Fruit fly (Drosophila melanogaster) Kc167 (cell line): ENCODE results near the gene CG7728.

Experiments
- Myc ChIP-seq: fragments of >200 bp; optimal IDR thresholded peaks from 2 replicates; lab custom pipeline; 2017; ENCODE audit warnings: missing external identifiers
- Sin3A ChIP-seq: fragments of >200 bp; optimal IDR thresholded peaks from 2 replicates; lab custom pipeline; 2018; ENCODE audit warnings: missing external identifiers
- h ChIP-seq: fragments of >200 bp; optimal IDR thresholded peaks from 3 replicates; lab custom pipeline; 2018; ENCODE audit warnings: missing external identifiers
- insv ChIP-seq: fragments of >200 bp; optimal IDR thresholded peaks from 3 replicates; lab custom pipeline; 2018; ENCODE audit warnings: missing external identifiers
- psq ChIP-seq: fragments of >200 bp; optimal IDR thresholded peaks from 2 replicates; lab custom pipeline; 2017; ENCODE audit warnings: missing external identifiers
- ttk ChIP-seq: sonication (Bioruptor generic); optimal IDR thresholded peaks from 2 replicates; lab custom pipeline; 2017; ENCODE audit warnings: missing external identifiers

The CG7728 gene

dm6 chr3L:17044799-17045198 is 28.5 kb downstream of the CG7728 start, which contains the start of gene Pop5:
TSS of gene Pop5 (minus strand) at chr3L:17045038.
- TF ChIP-seq h (lab: Kevin White, UChicago), result no peak
- TF ChIP-seq psq (lab: Kevin White, UChicago), result no peak
- TF ChIP-seq ttk (lab: Kevin White, UChicago), result no peak
- TF ChIP-seq Sin3A (lab: Kevin White, UChicago), result no peak
- TF ChIP-seq Myc (lab: Kevin White, UChicago), result no peak
- TF ChIP-seq insv (lab: Kevin White, UChicago), result no peak

DNA sequence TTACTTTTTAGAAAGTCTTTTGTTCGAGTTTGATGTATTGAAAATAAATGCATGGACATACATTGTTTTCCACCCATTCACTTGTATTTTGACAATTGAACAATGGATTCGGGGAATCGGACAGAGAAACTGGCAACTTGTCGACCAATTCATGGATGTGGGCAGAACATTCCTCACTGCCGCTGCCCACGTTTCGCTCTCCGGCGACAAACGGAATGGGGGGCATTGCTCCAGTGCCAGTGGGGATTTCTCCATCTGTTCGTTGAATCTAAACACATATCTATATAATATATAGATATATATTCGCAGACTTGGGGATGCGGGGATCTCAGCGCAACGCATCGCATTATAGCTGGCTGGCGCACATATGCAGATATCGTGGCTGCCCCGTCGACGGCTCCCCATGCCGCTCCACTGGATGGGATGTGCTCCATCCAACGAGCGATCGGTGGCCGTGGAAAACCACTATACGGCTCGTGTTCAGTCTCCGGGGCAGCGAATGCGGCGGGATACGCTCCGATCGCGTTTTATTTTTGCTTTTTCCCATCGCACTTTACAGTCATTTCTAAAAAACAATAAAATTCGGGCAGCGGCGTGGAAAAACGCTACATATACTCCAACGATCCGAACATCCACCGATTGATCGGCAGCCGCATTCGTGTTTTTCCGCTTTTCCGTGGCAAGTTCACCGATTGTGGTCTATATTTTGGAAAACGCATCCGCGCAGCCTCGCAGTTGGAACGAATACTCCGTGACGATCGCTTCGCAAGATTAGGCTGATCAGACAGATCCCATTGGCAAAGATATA is 29.3 kb downstream of the CG7728 start, which contains the start of gene TpnC73F:
TpnC73F (plus strand) TSS at position 633 of the 808 bp plus-strand sequence.
- TF ChIP-seq insv (lab: Kevin White, UChicago) (no peak), Myc (lab: Kevin White, UChicago) (no peak), h (lab: Kevin White, UChicago) (no peak), Sin3A (lab: Kevin White, UChicago) (no peak), psq (lab: Kevin White, UChicago) (no peak), ttk (lab: Kevin White, UChicago) (no peak)

DNA sequence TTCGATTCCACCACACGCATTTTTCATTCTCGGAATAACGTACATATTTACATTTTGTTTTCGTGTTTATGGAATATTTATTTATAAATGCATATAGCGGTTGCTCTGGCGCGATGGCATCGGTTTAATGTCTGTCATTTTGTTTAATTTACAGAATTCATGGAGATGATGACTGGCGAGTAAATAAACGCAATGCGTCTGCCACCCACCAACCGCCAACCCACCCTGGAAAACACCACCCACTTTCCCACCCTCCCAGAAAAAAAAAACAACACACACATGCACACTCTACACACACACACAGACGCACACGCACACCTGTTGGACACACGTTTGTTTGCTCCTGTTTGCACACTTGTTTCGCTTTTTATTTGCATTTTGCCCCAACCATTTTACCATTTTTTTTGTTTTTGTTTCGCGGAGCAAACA is 31.5 kb downstream of the CG7728 start:
- TF ChIP-seq h (lab: Kevin White, UChicago), result no peak
- no peak for TF ChIP-seq insv (lab: Kevin White, UChicago)
- no peak for TF ChIP-seq Sin3A (lab: Kevin White, UChicago)
- no peak for TF ChIP-seq Myc (lab: Kevin White, UChicago)

- no peak for TF ChIP-seq Sin3A (lab: Kevin White, UChicago)
- TF ChIP-seq Myc (lab: Kevin White, UChicago), result no peak
- no peak for TF ChIP-seq insv (lab: Kevin White, UChicago)
- no peak for TF ChIP-seq ttk (lab: Kevin White, UChicago)
- no peak for TF ChIP-seq psq (lab: Kevin White, UChicago)
- no peak for TF ChIP-seq h (lab: Kevin White, UChicago)
These were observed 33.0 kb downstream of the CG7728 start, which contains the start of gene rogdi for dm6 chr3L:17049314-17049713. TSS of gene rogdi (plus strand) at chr3L:17049512.

dm6 chr3L:17049912-17050345 is 33.6 kb downstream of the CG7728 start:
- TF ChIP-seq h (lab: Kevin White, UChicago), result no peak
- TF ChIP-seq Sin3A (lab: Kevin White, UChicago), result no peak
- TF ChIP-seq insv (lab: Kevin White, UChicago), result no peak
- no peak for TF ChIP-seq psq (lab: Kevin White, UChicago)
- no peak for TF ChIP-seq Myc (lab: Kevin White, UChicago)
- TF ChIP-seq ttk (lab: Kevin White, UChicago), result no peak

dm6 chr3L:17050661-17051452 is 34.5 kb downstream of the CG7728 start:
- TF ChIP-seq psq (lab: Kevin White, UChicago), result no peak
- no peak for TF ChIP-seq ttk (lab: Kevin White, UChicago)
- TF ChIP-seq Sin3A (lab: Kevin White, UChicago), result no peak
- no peak for TF ChIP-seq Myc (lab: Kevin White, UChicago)
- TF ChIP-seq insv (lab: Kevin White, UChicago), result no peak
- TF ChIP-seq h (lab: Kevin White, UChicago), result no peak

DNA sequence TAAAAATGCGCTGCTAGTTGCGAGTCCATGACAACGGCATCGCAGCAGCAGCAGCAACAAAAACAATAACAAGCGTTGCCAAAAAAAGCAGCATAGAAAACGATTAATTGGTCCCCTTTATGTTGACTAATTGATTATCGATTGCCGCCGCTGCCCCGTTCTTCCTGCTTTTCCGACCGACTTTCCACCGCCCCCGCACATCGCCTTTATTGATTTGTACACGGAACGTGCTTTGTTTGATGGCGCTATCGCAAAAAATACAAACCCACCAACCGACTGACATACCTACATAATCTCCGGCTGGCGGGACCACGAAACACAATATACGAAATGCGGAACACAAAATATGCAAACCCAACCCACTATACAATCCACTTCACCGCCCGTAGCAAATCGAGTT is 35.1 kb downstream of the CG7728 start:
- TF ChIP-seq h (lab: Kevin White, UChicago), result no peak
- TF ChIP-seq Myc (lab: Kevin White, UChicago), result no peak
- TF ChIP-seq ttk (lab: Kevin White, UChicago), result no peak
- TF ChIP-seq psq (lab: Kevin White, UChicago), result no peak
- no peak for TF ChIP-seq insv (lab: Kevin White, UChicago)
- TF ChIP-seq Sin3A (lab: Kevin White, UChicago), result no peak

- no peak for TF ChIP-seq h (lab: Kevin White, UChicago)
- TF ChIP-seq Myc (lab: Kevin White, UChicago), result no peak
- no peak for TF ChIP-seq insv (lab: Kevin White, UChicago)
- no peak for TF ChIP-seq Sin3A (lab: Kevin White, UChicago)
- TF ChIP-seq psq (lab: Kevin White, UChicago), result no peak
- no peak for TF ChIP-seq ttk (lab: Kevin White, UChicago)
These were observed 36.1 kb downstream of the CG7728 start for dm6 chr3L:17052388-17052905.

dm6 chr3L:17053932-17054331 is 37.6 kb downstream of the CG7728 start:
- no peak for TF ChIP-seq ttk (lab: Kevin White, UChicago)
- no peak for TF ChIP-seq psq (lab: Kevin White, UChicago)
- TF ChIP-seq Sin3A (lab: Kevin White, UChicago), result no peak
- TF ChIP-seq insv (lab: Kevin White, UChicago), result no peak
- TF ChIP-seq h (lab: Kevin White, UChicago), result no peak
- TF ChIP-seq Myc (lab: Kevin White, UChicago), result no peak

DNA sequence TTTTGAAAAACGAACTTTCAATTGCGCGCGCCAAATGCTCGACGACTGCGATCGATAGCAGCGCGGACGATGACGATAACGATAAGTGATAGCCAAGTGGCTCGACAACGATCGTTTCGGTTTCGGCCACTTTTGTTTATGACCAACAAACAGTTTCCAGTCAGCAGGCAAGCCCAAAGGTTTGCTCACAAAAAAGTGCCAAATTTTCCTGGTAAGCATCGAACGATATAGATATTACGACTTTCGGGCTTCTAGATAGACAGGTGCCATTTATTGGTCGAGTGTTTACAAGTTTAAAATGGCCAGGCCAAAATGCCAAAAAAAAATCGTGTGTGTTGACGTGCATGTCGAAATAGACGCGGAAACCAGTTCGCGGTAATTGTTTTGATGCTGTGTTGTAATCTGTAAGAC is 39.1 kb downstream of the CG7728 start, which contains the start of gene CG7724:
CG7724 (plus strand) TSS at position 147 of the 411 bp plus-strand sequence.
- no peak for TF ChIP-seq Sin3A (lab: Kevin White, UChicago)
- no peak for TF ChIP-seq h (lab: Kevin White, UChicago)
- no peak for TF ChIP-seq psq (lab: Kevin White, UChicago)
- TF ChIP-seq Myc (lab: Kevin White, UChicago), result no peak
- TF ChIP-seq insv (lab: Kevin White, UChicago), result no peak
- no peak for TF ChIP-seq ttk (lab: Kevin White, UChicago)
